Worm (Caenorhabditis elegans): Measurements from ENCODE around the gene Y73F8A.1159.
A peak's percentile ranks its signal among the peaks of the same experiment; 100 is the strongest.

The Y73F8A.1159 gene

DNA sequence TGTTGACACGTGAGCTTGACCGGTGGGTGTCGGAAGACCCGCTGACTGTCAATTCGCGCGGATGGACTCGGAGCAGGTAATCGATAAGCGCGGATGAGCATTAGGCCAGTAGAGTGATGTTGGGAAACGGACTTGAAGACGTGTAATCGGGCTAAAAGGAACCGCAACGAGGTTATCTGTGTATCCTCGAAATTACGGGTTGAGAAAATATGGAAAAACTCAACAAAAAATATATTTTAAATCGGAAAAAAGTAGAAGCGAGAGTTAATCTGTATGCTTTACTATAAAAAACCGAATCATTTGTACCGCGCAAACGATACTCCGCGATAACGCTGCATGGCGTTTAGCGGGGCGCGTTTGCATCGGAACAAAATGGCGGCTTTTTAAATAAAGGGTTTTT, at the start of gene Y73F8A.1159:
Y73F8A.1159 (minus strand) TSS at position 101 of the 400 bp plus-strand sequence.
- TF ChIP-seq rnt-1 (tag; optimal IDR thresholded peaks at IDR 0.05), result no peak
- no peak for TF ChIP-seq ceh-9 (tag; optimal IDR thresholded peaks at IDR 0.05)
- TF ChIP-seq sdc-2 (tag; optimal IDR thresholded peaks at IDR 0.05), result no peak
- no peak for TF ChIP-seq hlh-30 (tag; optimal IDR thresholded peaks at IDR 0.05; ENCODE audit: insufficient read depth)
- no peak for TF ChIP-seq Y22D7AL.16 (tag; optimal IDR thresholded peaks at IDR 0.05)
- TF ChIP-seq ama-1 (optimal IDR thresholded peaks at IDR 0.05), result no peak
- no peak for TF ChIP-seq eyg-1 (tag; optimal IDR thresholded peaks at IDR 0.05)
- no peak for TF ChIP-seq K09A11.1 (tag; optimal IDR thresholded peaks at IDR 0.05; ENCODE audit: insufficient read depth)
- TF ChIP-seq pat-9 (tag; optimal IDR thresholded peaks at IDR 0.05), result no peak
- TF ChIP-seq sox-4 (tag; optimal IDR thresholded peaks at IDR 0.05), result no peak
- TF ChIP-seq unc-55 (GFP tag; optimal IDR thresholded peaks at IDR 0.05), result no peak
- TF ChIP-seq ahr-1 (tag; optimal IDR thresholded peaks at IDR 0.05), result no peak
- TF ChIP-seq che-1 (tag; optimal IDR thresholded peaks at IDR 0.05), result no peak
- no peak for TF ChIP-seq pros-1 (tag; optimal IDR thresholded peaks at IDR 0.05)
- no peak for TF ChIP-seq pqm-1 (tag; optimal IDR thresholded peaks at IDR 0.05)
- no peak for TF ChIP-seq T23F11.4 (GFP tag; optimal IDR thresholded peaks at IDR 0.05)
- no peak for TF ChIP-seq K02D7.2 (tag; optimal IDR thresholded peaks at IDR 0.05)
- no peak for TF ChIP-seq ttx-3 (tag; optimal IDR thresholded peaks at IDR 0.05)

ce11 chrIV:15433805-15434204, 43.0 kb upstream of the Y73F8A.1159 start:
- no peak for TF ChIP-seq ceh-18 (tag; optimal IDR thresholded peaks at IDR 0.05)
- TF ChIP-seq unc-55 (GFP tag; optimal IDR thresholded peaks at IDR 0.05), result no peak
- TF ChIP-seq unc-86 (tag; optimal IDR thresholded peaks at IDR 0.05), result no peak
- TF ChIP-seq fax-1 (tag; optimal IDR thresholded peaks at IDR 0.05), result no peak
- TF ChIP-seq zip-5 (tag; optimal IDR thresholded peaks at IDR 0.05), result no peak
- no peak for TF ChIP-seq K02D7.2 (tag; optimal IDR thresholded peaks at IDR 0.05)
- no peak for TF ChIP-seq tbx-2 (tag; optimal IDR thresholded peaks at IDR 0.05)
- no peak for TF ChIP-seq Y22D7AL.16 (tag; optimal IDR thresholded peaks at IDR 0.05)
- no peak for TF ChIP-seq ttx-3 (tag; optimal IDR thresholded peaks at IDR 0.05)
- TF ChIP-seq mec-3 (tag; optimal IDR thresholded peaks at IDR 0.05; ENCODE audit: borderline replicate concordance), result no peak
- no peak for TF ChIP-seq pros-1 (tag; optimal IDR thresholded peaks at IDR 0.05)
- no peak for TF ChIP-seq ceh-24 (tag; optimal IDR thresholded peaks at IDR 0.05)

ce11 chrIV:15402565-15402964, 11.7 kb upstream of the Y73F8A.1159 start:
- TF ChIP-seq pat-9 (tag; optimal IDR thresholded peaks at IDR 0.05) (no peak), ref-2 (tag; optimal IDR thresholded peaks at IDR 0.05) (no peak), ceh-34 (tag; optimal IDR thresholded peaks at IDR 0.05) (no peak), sdc-2 (tag; optimal IDR thresholded peaks at IDR 0.05) (no peak), rnt-1 (tag; optimal IDR thresholded peaks at IDR 0.05) (no peak), ceh-31 (tag; optimal IDR thresholded peaks at IDR 0.05) (no peak), nhr-11 (tag; optimal IDR thresholded peaks at IDR 0.05) (no peak), K09A11.1 (tag; optimal IDR thresholded peaks at IDR 0.05; ENCODE audit: insufficient read depth) (no peak), eyg-1 (tag; optimal IDR thresholded peaks at IDR 0.05) (no peak)

- TF ChIP-seq nfya-1 (tag; optimal IDR thresholded peaks at IDR 0.05), result no peak
- no peak for TF ChIP-seq F13H6.1 (tag; optimal IDR thresholded peaks at IDR 0.05)
Observed at ce11 chrIV:15399977-15400376, 9.2 kb upstream of the Y73F8A.1159 start, which contains the start of gene nhr-5. Gene nhr-5 (plus strand): TSS chrIV:15400277.

DNA sequence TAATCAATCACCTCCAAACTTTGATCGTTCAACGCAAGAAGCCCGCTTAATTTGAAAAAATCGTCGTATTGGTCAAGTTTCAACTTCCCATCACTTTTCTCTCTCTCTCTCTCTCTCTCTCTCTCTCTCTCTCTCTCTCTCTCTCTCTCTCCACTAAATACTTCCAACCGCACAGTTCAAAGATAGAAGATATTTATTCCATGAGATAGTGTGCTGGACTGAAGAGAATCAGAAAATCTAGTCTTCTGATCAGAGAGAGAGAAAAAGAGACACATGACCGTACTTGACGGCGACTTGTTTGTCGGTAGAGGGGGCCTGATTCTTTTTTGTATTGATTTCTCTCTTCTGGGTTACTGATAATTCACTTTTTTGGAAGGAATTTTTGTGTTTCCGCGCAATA, 7.8 kb upstream of the Y73F8A.1159 start:
- peak; percentile 20 for TF ChIP-seq hlh-30 (tag; optimal IDR thresholded peaks at IDR 0.05; ENCODE audit: insufficient read depth)
- TF ChIP-seq dve-1 (tag; optimal IDR thresholded peaks at IDR 0.05), result no peak

- TF ChIP-seq elt-2 (tag; optimal IDR thresholded peaks at IDR 0.05) (peak; percentile 79), sdc-2 (tag; optimal IDR thresholded peaks at IDR 0.05) (no peak), ceh-48 (tag; optimal IDR thresholded peaks at IDR 0.05) (no peak)
Observed at ce11 chrIV:15395260-15395844, 4.5 kb upstream of the Y73F8A.1159 start.

Data from whole organism, late embryonic.